Worm (Caenorhabditis elegans) whole organism, L4 larva: ENCODE results near the gene bcas-2.

Source experiments
- Y48G9A.11 ChIP-seq: fragments of 200-800 bp; sonication (Bioruptor generic); IDR thresholded peaks from 2 replicates; pipeline ENCODE4 v1.3.6; 2022; ENCODE audit warnings: missing genetic modification reagents, missing genetic modification characterization, missing compliant biosample characterization
- daf-12 ChIP-seq: fragments of 150-350 bp; optimal IDR thresholded peaks from 2 replicates; lab custom pipeline; 2014; ENCODE audit warnings: missing biosample characterization, missing genetic modification reagents, missing genetic modification characterization
- dve-1 ChIP-seq: sonication (generic microtip); optimal IDR thresholded peaks from 2 replicates; lab custom pipeline; 2017; ENCODE audit warnings: antibody characterized with exemption, mild to moderate bottlenecking, missing genetic modification characterization, missing compliant biosample characterization; ENCODE audit not compliant: insufficient read depth
- lin-38 ChIP-seq: fragments of 200-800 bp; sonication (Bioruptor generic); IDR thresholded peaks from 2 replicates; pipeline ENCODE4 v1.3.6; 2022; ENCODE audit warnings: missing genetic modification reagents, missing genetic modification characterization, missing compliant biosample characterization
- lsy-2 ChIP-seq, 2 experiments: fragments of 150-350 bp in 1 of 2; sonication (generic microtip) in 1 of 2; optimal IDR thresholded peaks; 2 replicates each; lab custom pipeline; 2014 to 2017; ENCODE audit warnings: missing biosample characterization in 2 of 2, missing genetic modification characterization in 2 of 2
- mes-2 ChIP-seq: sonication (generic microtip); optimal IDR thresholded peaks from 2 replicates; lab custom pipeline; 2016; ENCODE audit warnings: missing genotype, mild to moderate bottlenecking, missing genetic modification characterization, missing compliant biosample characterization; ENCODE audit not compliant: poor library complexity, severe bottlenecking
- nhr-10 ChIP-seq: fragments of 150-350 bp; optimal IDR thresholded peaks from 2 replicates; lab custom pipeline; 2014; ENCODE audit warnings: missing biosample characterization, missing genetic modification characterization
- nhr-11 ChIP-seq: fragments of 150-350 bp; optimal IDR thresholded peaks from 2 replicates; lab custom pipeline; 2014; ENCODE audit warnings: missing biosample characterization, missing genetic modification characterization
- nhr-42 ChIP-seq: fragments of 200-800 bp; sonication (Bioruptor generic); IDR thresholded peaks from 2 replicates; pipeline ENCODE4 v1.3.6; 2022; ENCODE audit warnings: missing genetic modification characterization, missing compliant biosample characterization
- nhr-76 ChIP-seq: fragments of 150-350 bp; optimal IDR thresholded peaks from 2 replicates; lab custom pipeline; 2014; ENCODE audit warnings: missing biosample characterization, missing genetic modification characterization
- unc-39 ChIP-seq: sonication (generic microtip); optimal IDR thresholded peaks from 2 replicates; lab custom pipeline; 2017; ENCODE audit warnings: missing biosample characterization, missing genetic modification characterization
- zag-1 ChIP-seq: fragments of 150-350 bp; optimal IDR thresholded peaks from 2 replicates; lab custom pipeline; 2014; ENCODE audit warnings: missing biosample characterization, missing genetic modification characterization
- ztf-11 ChIP-seq: fragments of 150-350 bp; optimal IDR thresholded peaks from 2 replicates; lab custom pipeline; 2014; ENCODE audit warnings: missing biosample characterization, missing genetic modification characterization

ce11 chrIII:6231880-6232279, 13.7 kb downstream of the bcas-2 start:
- no peak for TF ChIP-seq nhr-42 (GFP tag; lab: Robert Waterston, UW)
- no peak for TF ChIP-seq nhr-76
- TF ChIP-seq mes-2 (tag; lab: Kevin White, UChicago): no peak
- TF ChIP-seq zag-1: no peak
- TF ChIP-seq nhr-11 (tag; lab: Kevin White, UChicago): no peak
- no peak for TF ChIP-seq ztf-11 (tag; lab: Kevin White, UChicago)
- no peak for TF ChIP-seq daf-12 (tag; lab: Kevin White, UChicago)
- no peak for TF ChIP-seq lin-38 (GFP tag; lab: Robert Waterston, UW)
- peak; percentile 77 for TF ChIP-seq dve-1 (tag; lab: Kevin White, UChicago)
- no peak for TF ChIP-seq Y48G9A.11 (GFP tag; lab: Robert Waterston, UW)
- TF ChIP-seq lsy-2 (tag; optimal IDR thresholded peaks at IDR 0.05; lab: Kevin White, UChicago): no peak
- no peak for TF ChIP-seq unc-39
- no peak for TF ChIP-seq nhr-10 (tag; lab: Kevin White, UChicago)
